Worm (Caenorhabditis elegans) whole organism, L4/young adult: ENCODE measurements around the gene plst-1.
"Not testable (repeated sequence)": the region's sequence is repeated elsewhere in the genome, so short reads cannot be mapped to it uniquely, and the experiment has no call there.

Source experiments
- W03F9.2 ChIP-seq: fragments of 150-350 bp; optimal IDR thresholded peaks from 2 replicates; lab custom pipeline; 2014; ENCODE audit warnings: missing biosample characterization, missing genetic modification characterization
- dao-5 ChIP-seq: sonication (generic microtip); optimal IDR thresholded peaks from 2 replicates; lab custom pipeline; 2016; ENCODE audit warnings: missing genotype, missing genetic modification characterization, moderate library complexity, missing compliant biosample characterization
- him-1 ChIP-seq: sonication (generic microtip); optimal IDR thresholded peaks from 2 replicates; lab custom pipeline; 2016; ENCODE audit warnings: missing genotype, missing genetic modification reagents, missing genetic modification characterization, missing compliant biosample characterization

The plst-1 gene

ce11 chrIV:1274583-1274982 is 14.8 kb upstream of the plst-1 start, which contains the start of gene C09E9.1:
TSS of gene C09E9.1 (plus strand) at chrIV:1274868.
- peak; percentile 32 for TF ChIP-seq W03F9.2 (tag; lab: Kevin White, UChicago)
- TF ChIP-seq him-1 (tag; lab: Kevin White, UChicago), result no peak
- TF ChIP-seq dao-5 (tag; lab: Kevin White, UChicago), result no peak

- TF ChIP-seq W03F9.2 (tag; lab: Kevin White, UChicago), result no peak
- TF ChIP-seq dao-5 (tag; lab: Kevin White, UChicago), result no peak
- no peak for TF ChIP-seq him-1 (tag; lab: Kevin White, UChicago)
These were observed 13.5 kb upstream of the plst-1 start for ce11 chrIV:1275910-1276309.

DNA sequence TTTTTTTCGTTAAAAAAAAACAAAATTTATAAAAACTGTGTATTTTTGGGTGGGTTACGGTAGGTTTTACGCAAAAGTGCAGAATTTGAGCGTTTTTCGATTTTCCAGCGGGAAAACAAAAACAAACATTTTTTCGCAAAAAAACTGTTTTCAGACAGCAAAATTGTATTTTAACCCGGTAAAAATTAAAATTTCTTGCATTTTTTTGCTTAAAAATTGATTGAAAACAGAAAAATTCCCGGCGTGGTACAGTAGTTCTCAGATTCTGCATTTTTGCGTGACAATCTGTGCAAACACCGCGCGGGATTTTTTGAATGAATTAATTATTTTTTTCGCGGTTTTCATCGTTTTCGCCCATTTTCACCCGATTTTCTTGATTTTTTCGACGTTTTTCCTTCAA is 12.4 kb upstream of the plst-1 start:
- no peak for TF ChIP-seq dao-5 (tag; lab: Kevin White, UChicago)

- TF ChIP-seq W03F9.2 (tag; lab: Kevin White, UChicago), result no peak
- TF ChIP-seq dao-5 (tag; lab: Kevin White, UChicago), result no peak
- TF ChIP-seq him-1 (tag; lab: Kevin White, UChicago), result no peak
These were observed 10.5 kb upstream of the plst-1 start for ce11 chrIV:1278945-1279344.

DNA sequence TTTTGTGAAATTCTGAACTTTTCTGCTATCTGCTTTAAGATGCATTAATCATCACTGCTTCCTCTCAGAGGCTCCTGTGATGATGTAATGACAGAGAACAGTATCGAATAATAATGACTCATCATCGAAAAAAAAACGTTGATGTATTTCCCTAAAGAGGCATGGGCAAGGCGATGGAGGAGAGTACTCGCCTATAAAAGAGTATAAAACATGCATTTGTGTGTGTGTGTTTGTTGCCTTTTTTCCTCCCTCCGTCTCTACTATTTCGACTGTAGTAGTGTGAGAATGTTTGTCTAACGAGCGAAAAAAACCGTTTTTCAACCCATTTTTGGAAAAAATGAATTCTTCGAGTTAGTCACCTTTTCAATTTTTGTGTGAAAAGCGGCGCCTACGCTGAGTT is 4.5 kb upstream of the plst-1 start:
- TF ChIP-seq dao-5 (tag; lab: Kevin White, UChicago) (no peak), W03F9.2 (tag; lab: Kevin White, UChicago) (no peak), him-1 (tag; lab: Kevin White, UChicago) (no peak)

ce11 chrIV:1286549-1286948 is 2.9 kb upstream of the plst-1 start:
- no peak for TF ChIP-seq him-1 (tag; lab: Kevin White, UChicago)
- TF ChIP-seq dao-5 (tag; lab: Kevin White, UChicago), result no peak
- TF ChIP-seq W03F9.2 (tag; lab: Kevin White, UChicago), result no peak

DNA sequence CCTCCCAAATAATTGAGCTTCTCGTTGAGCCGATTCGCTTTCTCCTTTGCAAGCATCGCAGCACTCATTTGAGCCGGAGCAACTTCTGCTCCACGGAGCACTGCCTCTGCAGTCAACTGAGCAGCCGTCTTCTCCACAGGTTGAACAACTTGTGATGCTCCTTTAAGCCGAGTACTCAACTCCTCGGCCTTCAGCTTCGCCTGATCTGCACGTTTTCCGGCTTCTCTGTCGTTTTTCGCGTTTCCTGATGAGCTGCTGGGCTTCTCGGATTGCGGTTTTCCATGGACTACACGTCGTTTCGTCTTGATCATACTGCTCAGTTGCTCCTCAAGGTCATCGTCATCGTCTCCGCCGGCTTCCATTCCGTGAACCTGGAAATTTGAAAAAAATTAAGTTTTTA is 9.6 kb downstream of the plst-1 start:
- TF ChIP-seq W03F9.2 (tag; lab: Kevin White, UChicago), result no peak
- TF ChIP-seq him-1 (tag; lab: Kevin White, UChicago), result no peak
- no peak for TF ChIP-seq dao-5 (tag; lab: Kevin White, UChicago)

DNA sequence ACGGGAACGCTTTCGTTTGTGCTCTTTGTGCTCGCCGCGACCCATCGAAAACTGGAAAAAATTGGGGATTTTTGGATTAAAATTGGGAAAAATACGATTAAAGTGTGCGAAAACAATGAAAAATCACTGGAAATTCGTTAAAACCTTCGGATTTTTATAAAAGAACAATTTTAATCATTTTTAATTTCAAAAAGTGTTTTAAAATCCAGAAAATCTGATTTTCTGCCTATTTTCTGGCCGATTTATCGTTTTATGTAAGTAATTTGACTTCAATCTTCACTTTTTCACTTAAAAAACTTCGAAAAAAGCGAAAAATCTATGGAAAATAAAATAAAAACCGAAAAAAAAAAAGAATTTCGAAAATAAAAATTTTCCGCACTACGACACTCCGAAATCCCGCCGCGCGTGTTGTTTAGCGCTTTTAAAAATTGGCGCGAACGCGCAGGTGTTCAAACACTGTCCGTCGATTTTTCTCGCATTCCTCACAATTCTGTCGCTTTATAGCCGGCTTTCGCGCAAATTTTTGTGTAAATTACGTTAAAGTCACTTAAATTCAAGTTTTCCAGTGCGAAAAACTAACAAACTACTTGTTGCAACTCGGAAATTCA is 20.3 kb downstream of the plst-1 start, which contains the start of the genes ddx-46 and F53H1.4:
Gene ddx-46 (minus strand): TSS at position 51 of the 608 bp plus-strand sequence.
Gene F53H1.4 (plus strand): TSS at position 567 of the 608 bp plus-strand sequence.
- TF ChIP-seq dao-5 (tag; lab: Kevin White, UChicago) (no peak), W03F9.2 (tag; lab: Kevin White, UChicago) (no peak), him-1 (tag; lab: Kevin White, UChicago) (no peak)

- no peak for TF ChIP-seq him-1 (tag; lab: Kevin White, UChicago)
- no peak for TF ChIP-seq dao-5 (tag; lab: Kevin White, UChicago)
- no peak for TF ChIP-seq W03F9.2 (tag; lab: Kevin White, UChicago)
These were observed 20.9 kb downstream of the plst-1 start for ce11 chrIV:1310337-1310736.

- TF ChIP-seq W03F9.2 (tag; lab: Kevin White, UChicago) (no peak), dao-5 (tag; lab: Kevin White, UChicago) (no peak), him-1 (tag; lab: Kevin White, UChicago) (no peak)
These were observed 39.3 kb downstream of the plst-1 start, which contains the start of gene F53H1.3 for ce11 chrIV:1328682-1329212. TSS of gene F53H1.3 (plus strand) at chrIV:1329162.

DNA sequence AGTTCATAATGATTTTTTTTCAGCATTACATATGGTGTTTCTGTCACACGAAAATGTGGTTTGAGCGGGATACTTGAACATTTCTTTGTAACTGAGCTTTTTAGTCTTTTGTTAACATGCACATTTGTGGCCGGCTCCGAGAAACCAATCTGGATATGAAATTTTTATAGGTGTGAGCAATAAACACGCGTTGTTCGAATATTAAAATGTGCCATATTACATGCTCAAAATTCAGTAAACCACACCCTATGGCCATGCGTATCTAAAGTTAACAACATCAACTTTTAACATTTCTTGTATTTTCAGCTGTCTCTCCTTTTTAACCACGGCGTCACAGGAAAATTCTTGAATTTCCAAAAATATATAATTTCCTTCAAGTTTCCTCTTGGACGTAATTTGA is 51.4 kb downstream of the plst-1 start, which contains the start of gene F58F6.6:
Gene F58F6.6 (plus strand): TSS at position 301 of the 400 bp plus-strand sequence.
- not testable (repeated sequence) for TF ChIP-seq him-1, dao-5, W03F9.2 (tag; lab: Kevin White, UChicago)

- not testable (repeated sequence) for TF ChIP-seq him-1, dao-5, W03F9.2 (tag; lab: Kevin White, UChicago)
These were observed 54.0 kb downstream of the plst-1 start, which contains the start of gene F58F6.5 for ce11 chrIV:1343379-1343778. TSS of gene F58F6.5 (plus strand) at chrIV:1343679.
